Worm (Caenorhabditis elegans): ENCODE data around the gene F49C12.1.

F49C12.1 gene

ce11 chrIV:9274008-9274529 lies 22.1 kb downstream of the F49C12.1 start, which contains the start of gene nmy-3:
Gene nmy-3 (plus strand): TSS chrIV:9274479.
- no peak for TF ChIP-seq ceh-48 (tag; optimal IDR thresholded peaks at IDR 0.05)

ce11 chrIV:9269796-9270195 lies 26.4 kb downstream of the F49C12.1 start, which contains the start of gene flh-3:
Gene flh-3 (plus strand): TSS chrIV:9270096.
- TF ChIP-seq gmeb-2 (tag; optimal IDR thresholded peaks at IDR 0.05) (no peak), che-1 (tag; optimal IDR thresholded peaks at IDR 0.05) (no peak), hlh-8 (tag; optimal IDR thresholded peaks at IDR 0.05) (no peak), K09A11.1 (tag; optimal IDR thresholded peaks at IDR 0.05; ENCODE audit: insufficient read depth) (no peak), sdc-2 (tag; optimal IDR thresholded peaks at IDR 0.05) (no peak), ceh-45 (GFP tag; IDR thresholded peaks at IDR 0.05) (no peak), hlh-30 (tag; optimal IDR thresholded peaks at IDR 0.05; ENCODE audit: insufficient read depth) (no peak), ceh-34 (tag; optimal IDR thresholded peaks at IDR 0.05) (no peak), ama-1 (optimal IDR thresholded peaks at IDR 0.05) (no peak), tbx-2 (tag; optimal IDR thresholded peaks at IDR 0.05) (no peak), C08G9.2 (tag; optimal IDR thresholded peaks at IDR 0.05) (no peak), unc-42 (tag; optimal IDR thresholded peaks at IDR 0.05) (no peak)

- TF ChIP-seq ref-2 (tag; optimal IDR thresholded peaks at IDR 0.05) = peak; percentile 40
- TF ChIP-seq nfya-1 (tag; optimal IDR thresholded peaks at IDR 0.05) = peak; percentile 51
- TF ChIP-seq ceh-31 (tag; optimal IDR thresholded peaks at IDR 0.05) = peak; percentile 46
- no peak for TF ChIP-seq hlh-13 (GFP tag; optimal IDR thresholded peaks at IDR 0.05)
- TF ChIP-seq hlh-6 (tag; optimal IDR thresholded peaks at IDR 0.05) = peak; percentile 54
- TF ChIP-seq rnt-1 (tag; optimal IDR thresholded peaks at IDR 0.05) = peak; percentile 1
- peak; percentile 19 for TF ChIP-seq ceh-2 (tag; optimal IDR thresholded peaks at IDR 0.05)
- TF ChIP-seq syd-9 (tag; optimal IDR thresholded peaks at IDR 0.05) = peak; percentile 4
- TF ChIP-seq unc-42 (tag; optimal IDR thresholded peaks at IDR 0.05) = no peak
- no peak for TF ChIP-seq gmeb-2 (tag; optimal IDR thresholded peaks at IDR 0.05)
- TF ChIP-seq T23F11.4 (GFP tag; optimal IDR thresholded peaks at IDR 0.05) = peak; percentile 19
- peak; percentile 59 for TF ChIP-seq eyg-1 (tag; optimal IDR thresholded peaks at IDR 0.05)
- peak; percentile 59 for TF ChIP-seq ceh-34 (tag; optimal IDR thresholded peaks at IDR 0.05)
- TF ChIP-seq elt-2 (tag; optimal IDR thresholded peaks at IDR 0.05) = peak; percentile 34
- peak; percentile 52 for TF ChIP-seq C08G9.2 (tag; optimal IDR thresholded peaks at IDR 0.05)
- no peak for TF ChIP-seq odd-2 (tag; optimal IDR thresholded peaks at IDR 0.05)
- peak; percentile 68 for TF ChIP-seq tbx-2 (tag; optimal IDR thresholded peaks at IDR 0.05)
- peak; percentile 20 for TF ChIP-seq ceh-9 (tag; optimal IDR thresholded peaks at IDR 0.05)
- peak; percentile 65 for TF ChIP-seq sdc-2 (tag; optimal IDR thresholded peaks at IDR 0.05)
Observed at ce11 chrIV:9268916-9269315, 27.2 kb downstream of the F49C12.1 start.

- TF ChIP-seq elt-2 (tag; optimal IDR thresholded peaks at IDR 0.05) (no peak), ref-2 (tag; optimal IDR thresholded peaks at IDR 0.05) (peak; percentile 72), nfya-1 (tag; optimal IDR thresholded peaks at IDR 0.05) (peak; percentile 16), tbx-2 (tag; optimal IDR thresholded peaks at IDR 0.05) (peak; percentile 74), ceh-14 (tag; optimal IDR thresholded peaks at IDR 0.05) (no peak)
Observed at ce11 chrIV:9267581-9267980, 28.6 kb downstream of the F49C12.1 start.

ce11 chrIV:9266464-9266863 lies 29.7 kb downstream of the F49C12.1 start, which contains the start of gene Y11D7A.19:
Gene Y11D7A.19 (minus strand): TSS chrIV:9266564.
- TF ChIP-seq ceh-14 (tag; optimal IDR thresholded peaks at IDR 0.05) (no peak), gmeb-2 (tag; optimal IDR thresholded peaks at IDR 0.05) (no peak), tbx-7 (tag; optimal IDR thresholded peaks at IDR 0.05) (no peak), nhr-11 (tag; optimal IDR thresholded peaks at IDR 0.05) (no peak), ets-4 (tag; optimal IDR thresholded peaks at IDR 0.05) (no peak), unc-86 (tag; optimal IDR thresholded peaks at IDR 0.05) (no peak), T23F11.4 (GFP tag; optimal IDR thresholded peaks at IDR 0.05) (no peak), pha-2 (tag; optimal IDR thresholded peaks at IDR 0.05) (no peak), nhr-232 (tag; optimal IDR thresholded peaks at IDR 0.05) (no peak), ceh-30 (tag; optimal IDR thresholded peaks at IDR 0.05) (no peak), ceh-48 (tag; optimal IDR thresholded peaks at IDR 0.05) (no peak), hlh-30 (tag; optimal IDR thresholded peaks at IDR 0.05; ENCODE audit: insufficient read depth) (no peak), lin-11 (tag; optimal IDR thresholded peaks at IDR 0.05) (no peak), ceh-18 (tag; optimal IDR thresholded peaks at IDR 0.05) (no peak), ceh-19 (GFP tag; optimal IDR thresholded peaks at IDR 0.05) (no peak), ama-1 (optimal IDR thresholded peaks at IDR 0.05) (no peak)
